Worm (Caenorhabditis elegans) whole organism, L4/young adult: ENCODE measurements around the gene tric-1B.1.

ENCODE experiments used
- W03F9.2 ChIP-seq: fragments of 150-350 bp; optimal IDR thresholded peaks from 2 replicates; lab custom pipeline; 2014; ENCODE audit warnings: missing biosample characterization, missing genetic modification characterization
- him-1 ChIP-seq: sonication (generic microtip); optimal IDR thresholded peaks from 2 replicates; lab custom pipeline; 2016; ENCODE audit warnings: missing genotype, missing genetic modification reagents, missing genetic modification characterization, missing compliant biosample characterization

DNA sequence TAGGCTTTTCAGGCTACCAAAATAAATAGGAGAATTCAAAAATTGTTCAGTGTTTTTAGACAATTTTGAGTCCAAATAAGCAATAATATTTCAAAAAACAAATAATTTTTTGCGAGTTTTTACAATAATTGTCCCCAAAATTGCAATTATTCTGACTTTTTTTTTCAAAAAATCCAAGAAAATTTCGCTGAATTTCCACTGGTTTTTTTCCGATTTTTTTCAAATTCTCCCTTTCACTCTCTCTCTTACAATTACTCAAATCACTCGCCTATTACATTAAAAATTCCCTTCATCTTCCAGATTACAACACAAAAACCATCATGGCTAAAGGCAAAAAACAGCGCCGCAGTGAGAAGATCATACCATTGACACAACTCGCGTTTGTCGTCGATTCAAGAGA, 23.0 kb upstream of the tric-1B.1 start, which contains the start of gene Y57A10A.31:
- TF ChIP-seq him-1 (no peak), W03F9.2 (tag; lab: Kevin White, UChicago) (no peak)
